ENCODE assay signal across 1 worm cellular context in genomic region chrIII:1603776-1604175, ce11.
TF ChIP-seq lines count a peak whose summit lies in the region.

No protein-coding gene starts in this region.

TF ChIP-seq in whole organism, L4 larva, 104 proteins besides CTCF, POLR2A, EP300 and RAD21 (continued from another document):
- TF ChIP-seq Y5F2A.4 (GFP tag; optimal IDR thresholded peaks at IDR 0.05; lab: Kevin White, UChicago) (peak; percentile 2), mes-2 (tag; optimal IDR thresholded peaks at IDR 0.05; lab: Kevin White, UChicago; ENCODE audit: poor library complexity, severe bottlenecking) (peak; percentile 54), nhr-111 (GFP tag; optimal IDR thresholded peaks at IDR 0.05; lab: Kevin White, UChicago) (no peak)
